Worm (Caenorhabditis elegans): Measurements from ENCODE around the gene K07E3.1.
A peak's percentile ranks its signal among the peaks of the same experiment; 100 is the strongest.
"Not testable (repeated sequence)": the region's sequence is repeated elsewhere in the genome, so short reads cannot be mapped to it uniquely, and the experiment has no call there.

Gene K07E3.1

DNA sequence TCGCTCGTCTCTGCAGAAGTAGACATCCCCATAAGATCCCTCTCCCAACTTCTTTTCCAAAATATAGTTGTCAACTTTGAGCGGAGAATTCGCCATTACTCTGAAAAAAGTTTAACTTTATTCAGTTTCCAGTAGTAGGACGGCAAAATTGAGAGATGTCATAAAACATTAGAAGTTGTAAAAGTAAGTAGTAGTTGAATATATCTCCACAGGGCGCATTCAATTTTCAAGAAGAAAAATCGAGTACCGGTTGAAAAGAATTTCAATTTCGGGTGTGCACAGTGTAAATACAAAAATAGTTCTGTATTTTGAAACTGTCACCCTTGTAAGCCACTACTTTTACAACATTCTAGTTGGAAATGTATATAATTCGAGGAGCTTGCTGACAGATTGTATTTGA is 40.4 kb downstream of the K07E3.1 start, which contains the start of gene F22F1.2:
Gene F22F1.2 (minus strand): TSS at position 101 of the 400 bp plus-strand sequence.
- TF ChIP-seq ztf-11 (tag; optimal IDR thresholded peaks at IDR 0.05) (no peak), nhr-25 (tag; optimal IDR thresholded peaks at IDR 0.05) (no peak), ama-1 (optimal IDR thresholded peaks at IDR 0.05) (no peak), elt-3 (tag; optimal IDR thresholded peaks at IDR 0.05) (no peak), unc-62 (GFP tag; optimal IDR thresholded peaks at IDR 0.05) (no peak), nhr-21 (tag; optimal IDR thresholded peaks at IDR 0.05) (no peak)

DNA sequence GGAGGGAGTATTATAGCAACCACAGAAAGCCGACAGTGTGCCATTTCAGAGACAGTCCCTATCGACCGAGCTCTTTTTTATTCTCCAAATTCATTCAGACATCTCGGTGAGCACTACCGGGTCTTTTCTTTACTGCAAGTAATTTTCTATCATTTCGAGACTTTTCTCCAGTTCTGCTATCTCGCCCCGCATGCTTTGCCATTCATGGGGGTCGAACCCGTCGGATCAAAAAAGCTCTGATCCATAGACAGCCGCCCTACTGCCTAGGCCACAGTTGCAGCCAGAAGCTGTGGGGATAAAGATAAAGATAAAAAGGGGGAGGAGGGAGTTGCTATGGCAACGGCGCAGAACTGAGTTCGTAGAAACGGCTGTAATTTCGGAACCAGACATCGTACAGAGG is 41.2 kb downstream of the K07E3.1 start:
- TF ChIP-seq nhr-129 (tag; optimal IDR thresholded peaks at IDR 0.05) (no peak), lin-11 (tag; optimal IDR thresholded peaks at IDR 0.05) (peak; percentile 13)

DNA sequence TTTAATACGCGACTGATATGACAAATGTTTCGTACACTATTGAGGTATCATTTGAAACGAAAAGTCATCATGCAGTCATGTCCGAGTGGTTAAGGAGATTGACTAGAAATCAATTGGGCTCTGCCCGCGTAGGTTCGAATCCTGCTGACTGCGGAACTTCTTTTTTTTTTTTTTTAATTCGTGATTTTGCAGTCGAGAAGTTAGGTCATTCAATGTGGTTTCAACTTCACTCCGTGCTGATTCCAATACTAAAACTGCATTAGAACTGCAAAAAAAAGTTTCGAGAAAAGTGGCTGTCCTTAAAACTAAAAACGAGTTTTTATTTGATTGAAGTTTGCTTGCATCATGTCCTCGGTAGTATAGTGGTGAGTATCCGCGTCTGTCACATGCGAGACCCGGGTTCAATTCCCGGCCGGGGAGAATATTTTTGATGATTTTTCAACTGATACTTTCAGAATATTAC is 44.2 kb downstream of the K07E3.1 start:
- peak; percentile 45 for TF ChIP-seq crh-2 (tag; optimal IDR thresholded peaks at IDR 0.05)
- TF ChIP-seq nhr-129 (tag; optimal IDR thresholded peaks at IDR 0.05), result peak; percentile 34
- TF ChIP-seq unc-55 (GFP tag; optimal IDR thresholded peaks at IDR 0.05), result peak; percentile 24
- TF ChIP-seq fos-1 (tag; optimal IDR thresholded peaks at IDR 0.05), result peak; percentile 2
- TF ChIP-seq sma-3 (GFP tag; optimal IDR thresholded peaks at IDR 0.05), result peak; percentile 39

DNA sequence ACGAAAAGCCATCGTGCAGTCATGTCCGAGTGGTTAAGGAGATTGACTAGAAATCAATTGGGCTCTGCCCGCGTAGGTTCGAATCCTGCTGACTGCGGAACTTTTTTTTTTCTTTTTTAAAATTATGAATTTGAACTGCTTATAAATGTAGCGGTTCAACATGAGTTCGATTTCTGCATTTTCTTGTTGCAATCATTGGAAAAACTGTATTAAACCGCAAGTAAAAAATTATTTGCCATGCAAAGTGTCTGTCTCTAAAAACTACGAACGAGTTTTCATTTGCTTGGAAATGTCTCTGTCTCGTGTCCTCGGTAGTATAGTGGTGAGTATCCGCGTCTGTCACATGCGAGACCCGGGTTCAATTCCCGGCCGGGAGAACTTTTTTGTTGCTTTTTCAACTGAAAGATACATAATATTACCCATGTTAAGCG is 45.2 kb downstream of the K07E3.1 start:
- TF ChIP-seq C34F6.9 (tag; optimal IDR thresholded peaks at IDR 0.05) (peak; percentile 28), mdl-1 (tag; optimal IDR thresholded peaks at IDR 0.05) (peak in 1 of 2 experiments; percentile 50), nhr-129 (tag; optimal IDR thresholded peaks at IDR 0.05) (peak; percentile 25), unc-55 (GFP tag; optimal IDR thresholded peaks at IDR 0.05) (peak; percentile 39), egl-27 (tag; optimal IDR thresholded peaks at IDR 0.05) (peak; percentile 5), nhr-25 (tag; optimal IDR thresholded peaks at IDR 0.05) (peak; percentile 9), lsy-2 (tag; optimal IDR thresholded peaks at IDR 0.05) (peak in 1 of 2 experiments; percentile 12), sma-9 (GFP tag; optimal IDR thresholded peaks at IDR 0.05) (peak; percentile 37)
- not testable (repeated sequence) for TF ChIP-seq sma-9 (tag; optimal IDR thresholded peaks at IDR 0.05)

DNA sequence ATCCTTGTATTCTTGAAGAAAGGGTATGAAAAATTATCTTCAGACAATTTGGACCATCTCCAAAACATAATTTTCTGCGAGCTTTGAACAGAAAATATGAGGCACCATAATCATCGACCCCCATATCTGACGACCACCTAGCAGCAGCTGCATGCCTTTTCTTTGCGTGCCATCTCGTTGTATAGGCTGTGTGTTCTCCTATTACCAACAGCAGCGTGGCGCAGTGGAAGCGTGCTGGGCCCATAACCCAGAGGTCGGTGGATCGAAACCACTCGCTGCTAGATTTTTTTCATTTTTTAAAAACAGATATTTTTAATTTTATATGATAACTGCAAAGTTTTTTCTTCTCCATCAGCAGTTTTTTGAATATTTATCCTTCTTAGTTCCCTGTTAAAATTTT is 45.7 kb downstream of the K07E3.1 start:
- TF ChIP-seq nhr-129 (tag; optimal IDR thresholded peaks at IDR 0.05) (no peak), egl-27 (tag; optimal IDR thresholded peaks at IDR 0.05) (no peak), skn-1 (tag; optimal IDR thresholded peaks at IDR 0.05) (no peak), Y55F3AM.14 (GFP tag; optimal IDR thresholded peaks at IDR 0.05) (peak; percentile 34), unc-62 (GFP tag; optimal IDR thresholded peaks at IDR 0.05) (no peak), lin-11 (tag; optimal IDR thresholded peaks at IDR 0.05) (peak; percentile 11), nhr-23 (tag; optimal IDR thresholded peaks at IDR 0.05) (no peak), dmd-4 (tag; optimal IDR thresholded peaks at IDR 0.05) (no peak), unc-39 (tag; optimal IDR thresholded peaks at IDR 0.05) (no peak), unc-55 (GFP tag; optimal IDR thresholded peaks at IDR 0.05) (peak; percentile 20), crh-2 (tag; optimal IDR thresholded peaks at IDR 0.05) (peak; percentile 7), elt-3 (tag; optimal IDR thresholded peaks at IDR 0.05) (no peak), zag-1 (tag; optimal IDR thresholded peaks at IDR 0.05) (no peak), sma-9 (GFP tag; optimal IDR thresholded peaks at IDR 0.05) (peak; percentile 44), sma-9 (tag; optimal IDR thresholded peaks at IDR 0.05) (no peak), aly-2 (tag; optimal IDR thresholded peaks at IDR 0.05) (no peak)

DNA sequence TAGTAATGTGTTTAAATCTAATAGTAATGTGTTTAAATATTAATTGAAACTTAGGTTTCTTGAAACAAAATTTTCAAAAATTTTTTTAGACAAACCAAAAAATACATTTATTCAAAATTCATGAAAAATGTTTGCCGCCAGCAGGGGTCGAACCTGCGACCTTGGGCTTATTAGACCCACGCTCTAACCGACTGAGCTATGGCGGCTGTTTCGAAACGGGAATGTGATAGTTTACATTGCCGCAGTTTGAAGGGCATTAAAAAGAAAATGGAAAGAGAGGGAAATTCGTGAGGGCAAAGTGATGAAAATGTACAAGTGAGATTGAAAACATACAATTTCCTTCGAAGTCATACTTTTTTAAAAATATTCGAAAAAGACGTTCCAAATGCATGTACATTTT is 46.3 kb downstream of the K07E3.1 start:
- peak; percentile 37 for TF ChIP-seq sma-3 (GFP tag; optimal IDR thresholded peaks at IDR 0.05)
- peak; percentile 2 for TF ChIP-seq nhr-25 (tag; optimal IDR thresholded peaks at IDR 0.05)
- TF ChIP-seq sma-9 (GFP tag; optimal IDR thresholded peaks at IDR 0.05), result peak; percentile 45
- no peak for TF ChIP-seq sma-9 (tag; optimal IDR thresholded peaks at IDR 0.05)
- TF ChIP-seq nhr-129 (tag; optimal IDR thresholded peaks at IDR 0.05), result peak; percentile 48
- TF ChIP-seq nhr-21 (tag; optimal IDR thresholded peaks at IDR 0.05), result peak; percentile 21
- peak; percentile 63 for TF ChIP-seq gmeb-1 (tag; optimal IDR thresholded peaks at IDR 0.05)
- TF ChIP-seq F13H6.1 (tag; optimal IDR thresholded peaks at IDR 0.05), result peak; percentile 15
- TF ChIP-seq zag-1 (tag; optimal IDR thresholded peaks at IDR 0.05), result no peak
- TF ChIP-seq lsy-2 (tag; optimal IDR thresholded peaks at IDR 0.05), result peak in 1 of 2 experiments; percentile 32
- no peak for TF ChIP-seq C34F6.9 (tag; optimal IDR thresholded peaks at IDR 0.05)
- TF ChIP-seq nhr-11 (tag; optimal IDR thresholded peaks at IDR 0.05), result no peak
- peak; percentile 28 for TF ChIP-seq lin-13 (GFP tag; optimal IDR thresholded peaks at IDR 0.05)
- TF ChIP-seq lin-11 (tag; optimal IDR thresholded peaks at IDR 0.05), result no peak
- peak; percentile 50 for TF ChIP-seq crh-2 (tag; optimal IDR thresholded peaks at IDR 0.05)
- peak; percentile 38 for TF ChIP-seq fos-1 (tag; optimal IDR thresholded peaks at IDR 0.05)
- TF ChIP-seq ceh-16 (tag; optimal IDR thresholded peaks at IDR 0.05), result peak; percentile 16

Data from whole organism, L2 larva.